Worm (Caenorhabditis elegans) whole organism, young adult: Measurements from ENCODE around the gene T02H6.7.

Experiments
- F33H1.4 ChIP-seq: fragments of 200-800 bp; sonication (Bioruptor generic); IDR thresholded peaks from 2 replicates; pipeline ENCODE4 v1.3.6; 2022; ENCODE audit warnings: missing genetic modification reagents, missing genetic modification characterization, missing compliant biosample characterization
- athp-1 ChIP-seq: sonication (generic microtip); optimal IDR thresholded peaks from 2 replicates; lab custom pipeline; 2017; ENCODE audit warnings: mild to moderate bottlenecking, missing genetic modification characterization, missing compliant biosample characterization
- lsl-1 ChIP-seq: fragments of 200-800 bp; sonication (Bioruptor generic); optimal IDR thresholded peaks from 2 replicates; lab custom pipeline; 2018; ENCODE audit warnings: mild to moderate bottlenecking, missing genetic modification characterization, moderate library complexity, missing compliant biosample characterization
- sptf-2 ChIP-seq: fragments of 200-800 bp; sonication (Bioruptor generic); optimal IDR thresholded peaks from 2 replicates; lab custom pipeline; 2018; ENCODE audit warnings: mild to moderate bottlenecking, missing genetic modification characterization, missing compliant biosample characterization

T02H6.7 gene

ce11 chrII:732393-732792 is 50.0 kb downstream of the T02H6.7 start:
- TF ChIP-seq athp-1 (tag; lab: Kevin White, UChicago) (peak; percentile 18), lsl-1 (GFP tag; lab: Kevin White, UChicago) (peak; percentile 55), sptf-2 (GFP tag; lab: Kevin White, UChicago) (no peak), F33H1.4 (0 out of 2 replicates have a peak, but pooled peaks have one; percentile 9)
